Worm (Caenorhabditis elegans): ENCODE data around the gene set-30.

Gene set-30

DNA sequence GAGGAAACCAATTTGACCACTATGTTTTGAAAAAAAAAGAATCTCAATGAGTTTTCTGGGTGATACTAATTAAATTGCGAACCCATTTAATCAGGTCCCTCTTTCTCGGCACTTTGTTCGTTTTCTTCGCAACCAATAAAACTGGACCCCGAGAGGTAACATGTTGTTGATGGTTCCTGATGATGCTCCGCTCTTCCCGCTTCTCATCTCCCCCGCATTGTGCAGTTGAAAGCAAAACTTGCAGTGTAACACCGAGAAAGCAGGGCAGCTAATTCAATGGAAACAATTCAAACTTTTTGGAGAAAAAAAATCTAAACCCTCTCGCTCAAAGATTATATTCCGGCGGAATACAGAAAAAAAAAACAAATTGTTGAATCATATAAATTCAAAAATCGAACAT, 39.6 kb upstream of the set-30 start (continued):
- TF ChIP-seq daf-19 (GFP tag; conservative IDR thresholded peaks at IDR 0.05): no peak
- no peak for TF ChIP-seq ZK337.2 (GFP tag; IDR thresholded peaks at IDR 0.05)
- peak in 1 of 2 experiments; percentile 12 for TF ChIP-seq daf-16 (GFP tag; optimal IDR thresholded peaks at IDR 0.05)
- no peak for TF ChIP-seq daf-16 (tag; optimal IDR thresholded peaks at IDR 0.05)
- no peak for TF ChIP-seq aly-2 (tag; optimal IDR thresholded peaks at IDR 0.05)
- TF ChIP-seq hlh-30 (tag; optimal IDR thresholded peaks at IDR 0.05; ENCODE audit: insufficient read depth): no peak
- no peak for TF ChIP-seq ceh-28 (tag; optimal IDR thresholded peaks at IDR 0.05)
- TF ChIP-seq arid-1 (GFP tag; conservative IDR thresholded peaks at IDR 0.05): no peak
- no peak for TF ChIP-seq T26A8.4 (GFP tag; IDR thresholded peaks at IDR 0.05)
- TF ChIP-seq dmd-8 (GFP tag; IDR thresholded peaks at IDR 0.05): no peak
- TF ChIP-seq dve-1 (tag; optimal IDR thresholded peaks at IDR 0.05; ENCODE audit: insufficient read depth): peak; percentile 14
- TF ChIP-seq lin-15B (tag; optimal IDR thresholded peaks at IDR 0.05): no peak

ce11 chrX:4960422-4960821, 38.6 kb upstream of the set-30 start, which contains the start of gene act-4:
Gene act-4 (plus strand): TSS chrX:4960621.
- TF ChIP-seq hif-1 (tag; optimal IDR thresholded peaks at IDR 0.05) (peak in 1 of 2 experiments; percentile 4), ceh-20 (GFP tag; IDR thresholded peaks at IDR 0.05) (0 out of 2 replicates have a peak, but pooled peaks have one; percentile 22), aha-1 (tag) (peak; percentile 94), nhr-237 (tag; optimal IDR thresholded peaks at IDR 0.05) (no peak), D1046.2 (GFP tag; IDR thresholded peaks at IDR 0.05) (no peak), dmd-6 (GFP tag; IDR thresholded peaks at IDR 0.05) (no peak), lim-7 (GFP tag; IDR thresholded peaks at IDR 0.05) (no peak), nhr-111 (GFP tag; optimal IDR thresholded peaks at IDR 0.05) (no peak), ZK337.2 (GFP tag; IDR thresholded peaks at IDR 0.05) (no peak), ces-1 (GFP tag; optimal IDR thresholded peaks at IDR 0.05) (no peak), mxl-3 (GFP tag; optimal IDR thresholded peaks at IDR 0.05) (no peak), mes-2 (tag; optimal IDR thresholded peaks at IDR 0.05; ENCODE audit: poor library complexity, severe bottlenecking) (peak; percentile 46), dmd-9 (GFP tag; IDR thresholded peaks at IDR 0.05) (0 out of 2 replicates have a peak, but pooled peaks have one; percentile 59), fos-1 (tag; optimal IDR thresholded peaks at IDR 0.05) (no peak), skn-1 (tag; optimal IDR thresholded peaks at IDR 0.05) (no peak), nhr-48 (tag; optimal IDR thresholded peaks at IDR 0.05) (no peak), cey-2 (tag; optimal IDR thresholded peaks at IDR 0.05; ENCODE audit: borderline replicate concordance, insufficient read depth) (no peak), unc-130 (GFP tag; optimal IDR thresholded peaks at IDR 0.05) (no peak), mdl-1 (tag; optimal IDR thresholded peaks at IDR 0.05) (peak in 1 of 2 experiments; percentile 49), nhr-41 (GFP tag; IDR thresholded peaks at IDR 0.05) (no peak), egl-43 (GFP tag; IDR thresholded peaks at IDR 0.05) (peak; percentile 81), lsy-2 (tag; optimal IDR thresholded peaks at IDR 0.05) (peak in 1 of 2 experiments; percentile 60), lin-1 (GFP tag; IDR thresholded peaks at IDR 0.05) (no peak), daf-16 (GFP tag; optimal IDR thresholded peaks at IDR 0.05) (peak in 1 of 2 experiments; percentile 4), daf-16 (tag; optimal IDR thresholded peaks at IDR 0.05) (no peak), ama-1 (optimal IDR thresholded peaks at IDR 0.05) (peak; percentile 97), duxl-1 (tag; optimal IDR thresholded peaks at IDR 0.05; ENCODE audit: poor library complexity) (no peak), gei-8 (GFP tag; optimal IDR thresholded peaks at IDR 0.05) (no peak), nhr-42 (GFP tag; IDR thresholded peaks at IDR 0.05) (no peak), unc-39 (tag; optimal IDR thresholded peaks at IDR 0.05) (no peak), nhr-11 (tag; optimal IDR thresholded peaks at IDR 0.05) (peak; percentile 53), lin-29 (GFP tag; IDR thresholded peaks at IDR 0.05) (no peak), hlh-30 (tag; optimal IDR thresholded peaks at IDR 0.05; ENCODE audit: insufficient read depth) (peak; percentile 50), hlh-11 (tag; optimal IDR thresholded peaks at IDR 0.05) (peak; percentile 58), snpc-4 (tag; optimal IDR thresholded peaks at IDR 0.05) (no peak), fkh-10 (GFP tag; optimal IDR thresholded peaks at IDR 0.05) (no peak), pha-4 (GFP tag; IDR thresholded peaks at IDR 0.05) (peak; percentile 51; the same call in 1 of the 2 replicates), pha-4 (tag; optimal IDR thresholded peaks at IDR 0.05) (no peak), ceh-32 (tag; optimal IDR thresholded peaks at IDR 0.05; ENCODE audit: poor library complexity) (peak; percentile 29), nhr-25 (tag; optimal IDR thresholded peaks at IDR 0.05; ENCODE audit: borderline replicate concordance, insufficient read depth) (no peak), mep-1 (tag; optimal IDR thresholded peaks at IDR 0.05) (peak; percentile 77)

Data from whole organism, L4 larva.